Worm (Caenorhabditis elegans): ENCODE measurements around the gene ZC250.5.

The ZC250.5 gene

DNA sequence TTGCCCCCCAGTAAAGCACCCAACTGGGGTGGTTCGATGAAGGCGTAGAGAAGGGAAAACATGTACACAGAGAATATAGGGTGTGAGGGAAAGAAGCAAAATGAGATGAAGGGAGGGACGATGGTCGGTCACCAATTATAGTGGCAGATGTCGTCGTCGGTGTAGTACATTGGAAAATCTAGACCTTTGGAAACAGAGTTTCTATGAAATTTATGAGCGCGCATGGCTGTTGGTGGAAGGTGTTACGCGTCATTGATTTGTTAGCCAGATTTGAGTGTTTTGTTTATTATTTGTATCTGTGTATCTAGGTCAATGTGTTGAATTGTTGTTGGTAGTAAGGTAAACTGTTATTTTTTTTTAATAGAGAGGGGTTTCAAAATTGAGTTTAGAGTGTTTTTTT, 41.2 kb downstream of the ZC250.5 start:
- TF ChIP-seq egl-5 (tag; optimal IDR thresholded peaks at IDR 0.05) (peak; percentile 7), ceh-82 (tag; optimal IDR thresholded peaks at IDR 0.05) (no peak), nhr-23 (tag; optimal IDR thresholded peaks at IDR 0.05) (peak; percentile 51), R02D3.7 (tag; optimal IDR thresholded peaks at IDR 0.05) (no peak), ZK546.5 (tag; optimal IDR thresholded peaks at IDR 0.05) (no peak), hmg-11 (tag; optimal IDR thresholded peaks at IDR 0.05) (no peak), elt-3 (tag; optimal IDR thresholded peaks at IDR 0.05) (no peak), nfya-1 (tag; optimal IDR thresholded peaks at IDR 0.05; ENCODE audit: insufficient read depth) (no peak), mml-1 (tag; optimal IDR thresholded peaks at IDR 0.05) (no peak), nhr-12 (tag; optimal IDR thresholded peaks at IDR 0.05) (no peak), ceh-16 (tag; optimal IDR thresholded peaks at IDR 0.05) (no peak), snpc-4 (tag; optimal IDR thresholded peaks at IDR 0.05) (no peak), nhr-28 (tag; optimal IDR thresholded peaks at IDR 0.05) (no peak)

- TF ChIP-seq aly-2 (tag; optimal IDR thresholded peaks at IDR 0.05) (no peak), fkh-2 (tag; optimal IDR thresholded peaks at IDR 0.05) (no peak), fkh-10 (GFP tag; optimal IDR thresholded peaks at IDR 0.05) (peak; percentile 44), elt-2 (tag; optimal IDR thresholded peaks at IDR 0.05) (no peak), nfya-1 (tag; optimal IDR thresholded peaks at IDR 0.05; ENCODE audit: insufficient read depth) (peak; percentile 4), ztf-11 (tag; optimal IDR thresholded peaks at IDR 0.05) (no peak), pha-4 (tag; optimal IDR thresholded peaks at IDR 0.05) (peak; percentile 7), R02D3.7 (tag; optimal IDR thresholded peaks at IDR 0.05) (no peak)
Measured at ce11 chrV:5848015-5848609, 42.5 kb downstream of the ZC250.5 start.

- TF ChIP-seq ama-1 (optimal IDR thresholded peaks at IDR 0.05) (no peak), elt-2 (tag; optimal IDR thresholded peaks at IDR 0.05) (no peak), egl-27 (tag; optimal IDR thresholded peaks at IDR 0.05) (no peak), ceh-28 (tag; optimal IDR thresholded peaks at IDR 0.05) (no peak), tbx-2 (tag; optimal IDR thresholded peaks at IDR 0.05) (no peak), fos-1 (tag; optimal IDR thresholded peaks at IDR 0.05) (no peak), nhr-25 (tag; optimal IDR thresholded peaks at IDR 0.05) (no peak), fkh-2 (tag; optimal IDR thresholded peaks at IDR 0.05) (no peak), mml-1 (tag; optimal IDR thresholded peaks at IDR 0.05) (no peak), nhr-28 (tag; optimal IDR thresholded peaks at IDR 0.05) (no peak), nhr-11 (tag; optimal IDR thresholded peaks at IDR 0.05) (no peak), ceh-9 (tag; optimal IDR thresholded peaks at IDR 0.05) (no peak), elt-3 (tag; optimal IDR thresholded peaks at IDR 0.05) (no peak), ztf-11 (tag; optimal IDR thresholded peaks at IDR 0.05) (no peak), mdl-1 (tag; optimal IDR thresholded peaks at IDR 0.05) (no peak), ztf-4 (tag; optimal IDR thresholded peaks at IDR 0.05) (no peak), lin-39 (tag; optimal IDR thresholded peaks at IDR 0.05) (no peak), ZK546.5 (tag; optimal IDR thresholded peaks at IDR 0.05) (no peak), sea-2 (GFP tag; optimal IDR thresholded peaks at IDR 0.05) (no peak), nfya-1 (tag; optimal IDR thresholded peaks at IDR 0.05; ENCODE audit: insufficient read depth) (no peak)
Measured at ce11 chrV:5850671-5851070, 45.1 kb downstream of the ZC250.5 start.

DNA sequence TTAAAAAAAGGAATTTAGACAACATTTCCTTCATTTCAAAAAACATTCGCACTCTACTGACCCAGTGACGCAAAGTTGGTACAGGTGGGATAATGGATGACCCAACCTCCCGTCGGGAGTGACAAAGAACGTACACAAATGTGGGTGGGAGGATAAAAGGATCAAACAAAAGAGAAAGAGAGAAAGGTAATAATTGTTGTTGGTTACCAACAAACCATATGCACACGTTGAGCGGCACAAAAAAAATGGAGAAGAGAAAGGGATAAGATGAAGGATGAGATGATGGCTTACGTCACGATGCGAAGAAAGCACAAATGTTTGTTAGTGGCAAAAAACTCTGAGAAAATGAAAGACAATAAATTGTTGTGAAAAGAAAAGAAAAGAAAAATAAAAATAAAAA, 46.1 kb downstream of the ZC250.5 start:
- no peak for TF ChIP-seq ceh-82 (tag; optimal IDR thresholded peaks at IDR 0.05)
- peak; percentile 32 for TF ChIP-seq lin-39 (tag; optimal IDR thresholded peaks at IDR 0.05)
- TF ChIP-seq pha-4 (tag; optimal IDR thresholded peaks at IDR 0.05) = peak; percentile 60

- TF ChIP-seq nhr-67 (tag; optimal IDR thresholded peaks at IDR 0.05) (no peak), lin-39 (tag; optimal IDR thresholded peaks at IDR 0.05) (no peak), nfya-1 (tag; optimal IDR thresholded peaks at IDR 0.05; ENCODE audit: insufficient read depth) (no peak), ceh-9 (tag; optimal IDR thresholded peaks at IDR 0.05) (no peak), ceh-82 (tag; optimal IDR thresholded peaks at IDR 0.05) (no peak)
Measured at ce11 chrV:5852084-5852483, 46.5 kb downstream of the ZC250.5 start.

All from whole organism, L3 larva.